Fruit fly (Drosophila melanogaster) whole organism, embryonic: ENCODE results near the gene CG9676.

Experiments
- B-H2 ChIP-seq: fragments of 200-800 bp; sonication (Bioruptor generic); optimal IDR thresholded peaks from 2 replicates; lab custom pipeline; 2018; ENCODE audit warnings: missing biosample characterization, mild to moderate bottlenecking, missing genetic modification characterization
- CG10147 ChIP-seq: fragments of 200-800 bp; sonication (Bioruptor generic); optimal IDR thresholded peaks from 2 replicates; lab custom pipeline; 2019; ENCODE audit warnings: missing biosample characterization, mild to moderate bottlenecking, missing genetic modification characterization, moderate library complexity
- CG11504 ChIP-seq: fragments of 200-800 bp; sonication (Bioruptor generic); optimal IDR thresholded peaks from 3 replicates; lab custom pipeline; 2019; ENCODE audit warnings: missing biosample characterization, mild to moderate bottlenecking, missing genetic modification characterization, moderate library complexity
- CG12744 ChIP-seq: fragments of 200-800 bp; sonication (Bioruptor generic); optimal IDR thresholded peaks from 2 replicates; lab custom pipeline; 2016; ENCODE audit warnings: missing biosample characterization, missing genetic modification characterization
- CG12942 ChIP-seq: fragments of 200-800 bp; sonication (Bioruptor generic); optimal IDR thresholded peaks from 3 replicates; lab custom pipeline; 2016; ENCODE audit warnings: missing biosample characterization, missing genetic modification characterization
- CG13123 ChIP-seq: fragments of 200-800 bp; sonication (Bioruptor generic); optimal IDR thresholded peaks from 2 replicates; lab custom pipeline; 2016; ENCODE audit warnings: missing biosample characterization, missing genetic modification characterization
- CG13287 ChIP-seq: fragments of 200-800 bp; sonication (Bioruptor generic); IDR thresholded peaks from 2 replicates; pipeline ENCODE4 v1.3.6; 2022; ENCODE audit warnings: missing biosample characterization, missing genetic modification characterization; ENCODE audit not compliant: partially characterized antibody
- CG15269 ChIP-seq: fragments of 200-800 bp; sonication (Bioruptor generic); optimal IDR thresholded peaks from 2 replicates; lab custom pipeline; 2018; ENCODE audit warnings: missing biosample characterization, mild to moderate bottlenecking, missing genetic modification characterization, moderate library complexity
- CG1529 ChIP-seq: fragments of 200-800 bp; sonication (Bioruptor generic); optimal IDR thresholded peaks from 3 replicates; lab custom pipeline; 2018; ENCODE audit warnings: missing biosample characterization, missing genetic modification characterization
- CG17912 ChIP-seq: fragments of 200-800 bp; sonication (Bioruptor generic); optimal IDR thresholded peaks from 2 replicates; lab custom pipeline; 2018; ENCODE audit warnings: missing biosample characterization, mild to moderate bottlenecking, missing genetic modification characterization
- CG2712 ChIP-seq: fragments of 200-800 bp; optimal IDR thresholded peaks from 3 replicates; lab custom pipeline; 2019; ENCODE audit warnings: missing biosample characterization, mild to moderate bottlenecking, missing genetic modification characterization, moderate library complexity
- CG3407 ChIP-seq: fragments of 200-800 bp; sonication (Bioruptor generic); optimal IDR thresholded peaks from 2 replicates; lab custom pipeline; 2018; ENCODE audit warnings: missing biosample characterization, mild to moderate bottlenecking, missing genetic modification characterization
- CG34224 ChIP-seq: fragments of 200-800 bp; sonication (Bioruptor generic); IDR thresholded peaks from 3 replicates; pipeline ENCODE4 v1.3.6; 2022; ENCODE audit warnings: missing biosample characterization, missing genetic modification characterization; ENCODE audit not compliant: partially characterized antibody
- CG6254 ChIP-seq: fragments of 200-800 bp; sonication (Bioruptor generic); optimal IDR thresholded peaks from 3 replicates; lab custom pipeline; 2017; ENCODE audit warnings: mild to moderate bottlenecking, missing biosample characterization, missing genetic modification reagents, missing genetic modification characterization
- CG6689 ChIP-seq: fragments of 200-800 bp; sonication (Bioruptor generic); IDR thresholded peaks from 2 replicates; pipeline ENCODE4 v1.3.6; 2022; ENCODE audit warnings: missing biosample characterization, missing genetic modification characterization
- CG7556 ChIP-seq: fragments of 200-800 bp; sonication (Bioruptor generic); optimal IDR thresholded peaks from 2 replicates; lab custom pipeline; 2017; ENCODE audit warnings: missing biosample characterization, mild to moderate bottlenecking, missing genetic modification characterization
- CG7745 ChIP-seq: fragments of 200-800 bp; sonication (Bioruptor generic); optimal IDR thresholded peaks from 2 replicates; lab custom pipeline; 2018; ENCODE audit warnings: missing biosample characterization, mild to moderate bottlenecking, missing genetic modification characterization, moderate library complexity
- CG9932 ChIP-seq: fragments of 200-800 bp; sonication (Bioruptor generic); IDR thresholded peaks from 2 replicates; pipeline ENCODE4 v1.3.6; 2022; ENCODE audit warnings: missing biosample characterization, missing genetic modification characterization
- Doc3 ChIP-seq: fragments of 200-800 bp; sonication (Bioruptor generic); IDR thresholded peaks from 3 replicates; pipeline ENCODE4 v1.3.6; 2022; ENCODE audit warnings: missing biosample characterization, missing genetic modification characterization; ENCODE audit not compliant: partially characterized antibody
- Eip74EF ChIP-seq, 2 experiments: fragments of 200-800 bp in 1 of 2; fragments of >200 bp in 1 of 2; sonication (Bioruptor generic) in 1 of 2; optimal IDR thresholded peaks; 2 replicates each; lab custom pipeline; 2017 to 2019; ENCODE audit warnings: missing biosample characterization in 2 of 2, missing genetic modification characterization in 2 of 2, mild to moderate bottlenecking in 1 of 2, moderate library complexity in 1 of 2
- Ets65A ChIP-seq: fragments of 200-800 bp; sonication (Bioruptor generic); peaks from one replicate; lab custom pipeline; 2016; ENCODE audit warnings: missing biosample characterization, missing genetic modification characterization
- Fer2 ChIP-seq: fragments of 200-800 bp; sonication (Bioruptor generic); optimal IDR thresholded peaks from 2 replicates; lab custom pipeline; 2018; ENCODE audit warnings: missing biosample characterization, mild to moderate bottlenecking, missing genetic modification characterization, moderate library complexity
- Gsc ChIP-seq: fragments of 200-800 bp; sonication (Bioruptor generic); IDR thresholded peaks from 2 replicates; pipeline ENCODE4 v1.3.6; 2022; ENCODE audit warnings: missing biosample characterization, missing genetic modification characterization
- HHEX ChIP-seq: fragments of 200-800 bp; sonication (Bioruptor generic); optimal IDR thresholded peaks from 3 replicates; lab custom pipeline; 2017; ENCODE audit warnings: missing biosample characterization, mild to moderate bottlenecking, missing genetic modification characterization, missing genetic modification reagents
- Hr51 ChIP-seq, 2 experiments: fragments of 200-800 bp; sonication (Bioruptor generic); optimal IDR thresholded peaks; 2 replicates in 1 of 2; 3 replicates in 1 of 2; lab custom pipeline; 2016 to 2018; ENCODE audit warnings: missing biosample characterization in 2 of 2, missing genetic modification characterization in 2 of 2, mild to moderate bottlenecking in 1 of 2, moderate library complexity in 1 of 2
- Hr78 ChIP-seq, 2 experiments: fragments of 200-800 bp in 1 of 2; fragments of >200 bp in 1 of 2; sonication (Bioruptor generic) in 1 of 2; optimal IDR thresholded peaks; 2 replicates each; lab custom pipeline; 2017 to 2019; ENCODE audit warnings: missing biosample characterization in 2 of 2, missing genetic modification characterization in 2 of 2, mild to moderate bottlenecking in 1 of 2, moderate library complexity in 1 of 2
- NK7.1 ChIP-seq: fragments of 200-800 bp; sonication (Bioruptor generic); optimal IDR thresholded peaks from 3 replicates; lab custom pipeline; 2016; ENCODE audit warnings: missing biosample characterization, missing genetic modification characterization
- Ssrp ChIP-seq: fragments of 200-800 bp; sonication (Bioruptor generic); optimal IDR thresholded peaks from 2 replicates; lab custom pipeline; 2018; ENCODE audit warnings: missing biosample characterization, mild to moderate bottlenecking, missing genetic modification characterization, moderate library complexity
- Taf1 ChIP-seq: fragments of 200-800 bp; sonication (Bioruptor generic); IDR thresholded peaks from 2 replicates; pipeline ENCODE4 v1.3.6; 2022; ENCODE audit warnings: missing biosample characterization, missing genetic modification characterization
- Vsx1 ChIP-seq: fragments of 200-800 bp; sonication (Bioruptor generic); optimal IDR thresholded peaks from 2 replicates; lab custom pipeline; 2017; ENCODE audit warnings: missing biosample characterization, mild to moderate bottlenecking, missing genetic modification characterization, missing genetic modification reagents
- Xrp1 ChIP-seq: fragments of 200-800 bp; sonication (Bioruptor generic); IDR thresholded peaks from 2 replicates; pipeline ENCODE4 v1.3.6; 2022; ENCODE audit warnings: missing biosample characterization, missing genetic modification characterization
- btn ChIP-seq: fragments of 200-800 bp; sonication (Bioruptor generic); optimal IDR thresholded peaks from 2 replicates; lab custom pipeline; 2016; ENCODE audit warnings: missing biosample characterization, missing genetic modification characterization
- dmrt11E ChIP-seq: fragments of 200-800 bp; sonication (Bioruptor generic); optimal IDR thresholded peaks from 3 replicates; lab custom pipeline; 2018; ENCODE audit warnings: missing biosample characterization, mild to moderate bottlenecking, missing genetic modification characterization, moderate library complexity
- fd96Cb ChIP-seq: fragments of 200-800 bp; sonication (Bioruptor generic); optimal IDR thresholded peaks from 2 replicates; lab custom pipeline; 2018; ENCODE audit warnings: missing biosample characterization, mild to moderate bottlenecking, missing genetic modification characterization, moderate library complexity
- jing ChIP-seq: fragments of 200-800 bp; sonication (Bioruptor generic); optimal IDR thresholded peaks from 2 replicates; lab custom pipeline; 2018; ENCODE audit warnings: missing biosample characterization, mild to moderate bottlenecking, missing genetic modification characterization
- lov ChIP-seq, 2 experiments: fragments of 200-800 bp in 1 of 2; fragments of >200 bp in 1 of 2; sonication (Bioruptor generic) in 1 of 2; IDR thresholded peaks in 1 of 2; optimal IDR thresholded peaks in 1 of 2; 2 replicates in 1 of 2; 3 replicates in 1 of 2; pipeline versions ENCODE4 v1.3.6 to Lab custom; 2017 to 2022; ENCODE audit warnings: missing biosample characterization in 1 of 2, missing genetic modification characterization in 1 of 2
- p53 ChIP-seq: fragments of 200-800 bp; sonication (Bioruptor generic); optimal IDR thresholded peaks from 2 replicates; lab custom pipeline; 2016; ENCODE audit warnings: missing biosample characterization, missing genetic modification characterization
- pho ChIP-seq: fragments of 200-800 bp; sonication (Bioruptor generic); optimal IDR thresholded peaks from 2 replicates; lab custom pipeline; 2016; ENCODE audit warnings: missing biosample characterization, missing genetic modification characterization
- phol ChIP-seq: fragments of 200-800 bp; sonication (Bioruptor generic); optimal IDR thresholded peaks from 3 replicates; lab custom pipeline; 2018; ENCODE audit warnings: missing biosample characterization, mild to moderate bottlenecking, missing genetic modification characterization, moderate library complexity
- pnt ChIP-seq: fragments of 200-800 bp; sonication (Bioruptor generic); optimal IDR thresholded peaks from 3 replicates; lab custom pipeline; 2016; ENCODE audit warnings: missing biosample characterization, missing genetic modification characterization
- scrt ChIP-seq: fragments of 200-800 bp; sonication (Bioruptor generic); optimal IDR thresholded peaks from 2 replicates; lab custom pipeline; 2018; ENCODE audit warnings: missing biosample characterization, mild to moderate bottlenecking, missing genetic modification characterization, moderate library complexity
- sim ChIP-seq: fragments of 200-800 bp; sonication (Bioruptor generic); IDR thresholded peaks from 2 replicates; pipeline ENCODE4 v1.3.6; 2022; ENCODE audit warnings: missing biosample characterization, missing genetic modification characterization
- sna ChIP-seq: fragments of 200-800 bp; sonication (Bioruptor generic); IDR thresholded peaks from 2 replicates; pipeline ENCODE4 v1.3.6; 2022; ENCODE audit warnings: missing biosample characterization, missing genetic modification characterization; ENCODE audit not compliant: partially characterized antibody
- sr ChIP-seq: fragments of 200-800 bp; sonication (Bioruptor generic); IDR thresholded peaks from 3 replicates; pipeline ENCODE4 v1.3.6; 2022; ENCODE audit warnings: missing biosample characterization, missing genetic modification characterization
- tll ChIP-seq, 2 experiments: fragments of 200-800 bp in 1 of 2; fragments of >200 bp in 1 of 2; sonication (Bioruptor generic) in 1 of 2; optimal IDR thresholded peaks; 2 replicates each; lab custom pipeline; 2017 to 2019; ENCODE audit warnings: missing biosample characterization in 2 of 2, missing genetic modification characterization in 2 of 2, mild to moderate bottlenecking in 1 of 2, moderate library complexity in 1 of 2
- toy ChIP-seq: fragments of 200-800 bp; sonication (Bioruptor generic); IDR thresholded peaks from 2 replicates; pipeline ENCODE4 v1.3.6; 2022; ENCODE audit warnings: missing biosample characterization, missing genetic modification characterization
- usp ChIP-seq: fragments of >200 bp; optimal IDR thresholded peaks from 2 replicates; lab custom pipeline; 2017; ENCODE audit warnings: missing biosample characterization, missing genetic modification characterization

CG9676 gene

DNA sequence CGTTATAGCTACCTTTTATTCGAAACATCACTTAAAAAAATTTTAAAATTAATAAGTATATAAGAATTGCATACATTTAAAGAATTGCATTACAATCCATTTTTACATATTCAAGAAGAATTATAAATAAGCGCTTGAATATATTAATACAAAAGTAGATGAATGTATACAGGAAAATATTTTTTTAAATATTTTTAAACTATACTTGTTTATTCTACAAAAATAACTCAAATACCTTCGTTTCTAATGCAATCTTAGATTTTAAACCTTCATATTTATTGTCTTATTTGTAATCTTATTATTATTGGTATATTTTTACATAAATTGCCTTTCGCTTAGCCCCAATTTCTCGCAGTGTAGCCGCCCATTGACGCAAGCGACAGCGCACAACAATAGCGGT lies 22.8 kb downstream of the CG9676 start (continued):
- TF ChIP-seq CG11504 (tag; lab: Kevin White, UChicago) (peak; percentile 32), btn (GFP tag; lab: Kevin White, UChicago) (no peak), CG34224 (GFP tag; lab: Robert Waterston, UW) (no peak), CG6689 (GFP tag; lab: Robert Waterston, UW) (0 out of 2 replicates have a peak, but pooled peaks have one; percentile 22), CG17912 (GFP tag; lab: Kevin White, UChicago) (no peak), sim (no peak), CG15269 (no peak), Taf1 (GFP tag; lab: Robert Waterston, UW) (no peak), Hr78 (GFP tag; optimal IDR thresholded peaks at IDR 0.05; lab: Kevin White, UChicago) (no peak), sna (GFP tag; lab: Robert Waterston, UW) (no peak), HHEX (GFP tag; lab: Kevin White, UChicago) (no peak), scrt (GFP tag; lab: Kevin White, UChicago) (no peak), Gsc (no peak), jing (GFP tag; lab: Kevin White, UChicago) (no peak), tll (GFP tag; optimal IDR thresholded peaks at IDR 0.05; lab: Kevin White, UChicago) (no peak), p53 (GFP tag; lab: Kevin White, UChicago) (no peak), CG7745 (tag; lab: Kevin White, UChicago) (no peak), phol (peak; percentile 6), CG3407 (GFP tag; lab: Kevin White, UChicago) (no peak), CG12744 (no peak), Doc3 (GFP tag; lab: Robert Waterston, UW) (no peak), usp (GFP tag; lab: Kevin White, UChicago) (no peak), Eip74EF (GFP tag; optimal IDR thresholded peaks at IDR 0.05; lab: Kevin White, UChicago) (no peak), pnt (GFP tag; lab: Kevin White, UChicago) (no peak), fd96Cb (tag; lab: Kevin White, UChicago) (no peak), CG12942 (GFP tag; lab: Kevin White, UChicago) (no peak), CG1529 (GFP tag; lab: Kevin White, UChicago) (no peak), sr (GFP tag; lab: Robert Waterston, UW) (no peak), toy (no peak), Xrp1 (GFP tag; lab: Robert Waterston, UW) (no peak), pho (GFP tag; lab: Kevin White, UChicago) (no peak), CG10147 (GFP tag; lab: Kevin White, UChicago) (no peak), dmrt11E (peak; percentile 22), B-H2 (GFP tag; lab: Kevin White, UChicago) (no peak), Hr51 (GFP tag; optimal IDR thresholded peaks at IDR 0.05; lab: Kevin White, UChicago) (peak in 1 of 2 experiments; percentile 29), Vsx1 (GFP tag; lab: Kevin White, UChicago) (no peak), Ssrp (no peak), CG13287 (no peak), NK7.1 (GFP tag; lab: Kevin White, UChicago) (no peak), lov (optimal IDR thresholded peaks at IDR 0.05; lab: Kevin White, UChicago) (no peak), lov (GFP tag; IDR thresholded peaks at IDR 0.05; lab: Robert Waterston, UW) (no peak), CG2712 (tag; lab: Kevin White, UChicago) (peak; percentile 13), CG9932 (no peak), CG6254 (GFP tag; lab: Kevin White, UChicago) (no peak), CG7556 (GFP tag; lab: Kevin White, UChicago) (peak; percentile 22), Fer2 (tag; lab: Kevin White, UChicago) (no peak), Ets65A (GFP tag; lab: Kevin White, UChicago) (no peak), CG13123 (GFP tag; lab: Kevin White, UChicago) (no peak)
- TF ChIP-seq, all 482 proteins: peak for 20
